Fruit fly (Drosophila melanogaster) whole organism, embryonic: ENCODE results near the gene CG18748.

ENCODE experiments used
- Aef1 ChIP-seq: fragments of 200-800 bp; sonication (Bioruptor generic); IDR thresholded peaks from 3 replicates; pipeline ENCODE4 v1.3.6; 2022; ENCODE audit warnings: missing biosample characterization, missing genetic modification characterization
- CG10274 ChIP-seq: fragments of 200-800 bp; sonication (Bioruptor generic); optimal IDR thresholded peaks from 3 replicates; lab custom pipeline; 2017; ENCODE audit warnings: missing biosample characterization, mild to moderate bottlenecking, missing genetic modification characterization
- CG10959 ChIP-seq: fragments of 200-800 bp; sonication (Bioruptor generic); IDR thresholded peaks from 2 replicates; pipeline ENCODE4 v1.3.6; 2022; ENCODE audit warnings: missing biosample characterization, missing genetic modification characterization
- CG10979 ChIP-seq: fragments of 200-800 bp; sonication (Bioruptor generic); optimal IDR thresholded peaks from 2 replicates; lab custom pipeline; 2018; ENCODE audit warnings: missing biosample characterization, mild to moderate bottlenecking, missing genetic modification characterization, moderate library complexity
- CG11696 ChIP-seq: fragments of 200-800 bp; sonication (Bioruptor generic); IDR thresholded peaks from 2 replicates; pipeline ENCODE4 v1.3.6; 2022; ENCODE audit warnings: missing biosample characterization, missing genetic modification characterization
- CG12219 ChIP-seq: fragments of 200-800 bp; sonication (Bioruptor generic); optimal IDR thresholded peaks from 3 replicates; lab custom pipeline; 2018; ENCODE audit warnings: missing biosample characterization, mild to moderate bottlenecking, missing genetic modification characterization
- CG12299 ChIP-seq: fragments of 200-800 bp; sonication (Bioruptor generic); optimal IDR thresholded peaks from 2 replicates; lab custom pipeline; 2018; ENCODE audit warnings: missing biosample characterization, mild to moderate bottlenecking, missing genetic modification characterization
- CG12391 ChIP-seq: fragments of 200-800 bp; sonication (Bioruptor generic); optimal IDR thresholded peaks from 3 replicates; lab custom pipeline; 2018; ENCODE audit warnings: missing biosample characterization, mild to moderate bottlenecking, missing genetic modification characterization, moderate library complexity
- CG12659 ChIP-seq: fragments of 200-800 bp; sonication (Bioruptor generic); optimal IDR thresholded peaks from 3 replicates; lab custom pipeline; 2017; ENCODE audit warnings: mild to moderate bottlenecking, missing biosample characterization, missing genetic modification reagents, missing genetic modification characterization
- CG12942 ChIP-seq: fragments of 200-800 bp; sonication (Bioruptor generic); optimal IDR thresholded peaks from 3 replicates; lab custom pipeline; 2016; ENCODE audit warnings: missing biosample characterization, missing genetic modification characterization
- CG15696 ChIP-seq: fragments of 200-800 bp; sonication (Bioruptor generic); optimal IDR thresholded peaks from 2 replicates; lab custom pipeline; 2019; ENCODE audit warnings: missing biosample characterization, mild to moderate bottlenecking, missing genetic modification characterization, moderate library complexity
- CG16863 ChIP-seq: fragments of 200-800 bp; sonication (Bioruptor generic); optimal IDR thresholded peaks from 3 replicates; lab custom pipeline; 2016; ENCODE audit warnings: missing biosample characterization, missing genetic modification characterization
- CG17385 ChIP-seq: fragments of 200-800 bp; sonication (Bioruptor generic); optimal IDR thresholded peaks from 3 replicates; lab custom pipeline; 2018; ENCODE audit warnings: missing biosample characterization, mild to moderate bottlenecking, missing genetic modification characterization
- CG18599 ChIP-seq: fragments of 200-800 bp; sonication (Bioruptor generic); optimal IDR thresholded peaks from 3 replicates; lab custom pipeline; 2017; ENCODE audit warnings: missing biosample characterization, missing genetic modification characterization, mild to moderate bottlenecking, moderate library complexity, missing genetic modification reagents
- CG2712 ChIP-seq: fragments of 200-800 bp; optimal IDR thresholded peaks from 3 replicates; lab custom pipeline; 2019; ENCODE audit warnings: missing biosample characterization, mild to moderate bottlenecking, missing genetic modification characterization, moderate library complexity
- CG30020 ChIP-seq: fragments of 200-800 bp; optimal IDR thresholded peaks from 2 replicates; lab custom pipeline; 2019; ENCODE audit warnings: missing biosample characterization, mild to moderate bottlenecking, missing genetic modification characterization, moderate library complexity
- CG32767 ChIP-seq: fragments of 200-800 bp; sonication (Bioruptor generic); IDR thresholded peaks from 2 replicates; pipeline ENCODE4 v1.3.6; 2022; ENCODE audit warnings: missing biosample characterization, missing genetic modification characterization
- CG43689 ChIP-seq: fragments of 200-800 bp; sonication (Bioruptor generic); IDR thresholded peaks from 2 replicates; pipeline ENCODE4 v1.3.6; 2022; ENCODE audit warnings: missing biosample characterization, missing genetic modification characterization
- CG4404 ChIP-seq: fragments of 200-800 bp; sonication (Bioruptor generic); IDR thresholded peaks from 2 replicates; pipeline ENCODE4 v1.3.6; 2022; ENCODE audit warnings: missing biosample characterization, missing genetic modification characterization
- CG4707 ChIP-seq: fragments of 200-800 bp; sonication (Bioruptor generic); optimal IDR thresholded peaks from 2 replicates; lab custom pipeline; 2018; ENCODE audit warnings: missing biosample characterization, mild to moderate bottlenecking, missing genetic modification characterization, moderate library complexity
- CG4820 ChIP-seq: fragments of 200-800 bp; sonication (Bioruptor generic); optimal IDR thresholded peaks from 3 replicates; lab custom pipeline; 2016; ENCODE audit warnings: missing biosample characterization, missing genetic modification characterization
- CG8388 ChIP-seq: fragments of 200-800 bp; sonication (Bioruptor generic); optimal IDR thresholded peaks from 2 replicates; lab custom pipeline; 2019; ENCODE audit warnings: missing biosample characterization, mild to moderate bottlenecking, missing genetic modification characterization, moderate library complexity
- CG9215 ChIP-seq: fragments of 200-800 bp; sonication (Bioruptor generic); IDR thresholded peaks from 2 replicates; pipeline ENCODE4 v1.3.6; 2022; ENCODE audit warnings: missing biosample characterization, missing genetic modification characterization
- CG9797 ChIP-seq: fragments of 200-800 bp; sonication (Bioruptor generic); optimal IDR thresholded peaks from 3 replicates; lab custom pipeline; 2018; ENCODE audit warnings: missing biosample characterization, mild to moderate bottlenecking, missing genetic modification characterization
- Camta ChIP-seq: fragments of 200-800 bp; sonication (Bioruptor generic); optimal IDR thresholded peaks from 2 replicates; lab custom pipeline; 2016; ENCODE audit warnings: missing biosample characterization, missing genetic modification characterization
- Chrac-16 ChIP-seq: fragments of 200-800 bp; sonication (Bioruptor generic); optimal IDR thresholded peaks from 3 replicates; lab custom pipeline; 2016; ENCODE audit warnings: missing biosample characterization, missing genetic modification characterization
- Dll ChIP-seq: fragments of 200-800 bp; sonication (Bioruptor generic); IDR thresholded peaks from 4 replicates; pipeline ENCODE4 v1.3.6; 2022; ENCODE audit warnings: missing biosample characterization, missing genetic modification characterization; ENCODE audit not compliant: partially characterized antibody
- Drgx ChIP-seq: fragments of 200-800 bp; sonication (Bioruptor generic); IDR thresholded peaks from 2 replicates; pipeline ENCODE4 v1.3.6; 2022; ENCODE audit warnings: missing biosample characterization, missing genetic modification characterization
- Hr51 ChIP-seq, 2 experiments: fragments of 200-800 bp; sonication (Bioruptor generic); optimal IDR thresholded peaks; 2 replicates in 1 of 2; 3 replicates in 1 of 2; lab custom pipeline; 2016 to 2018; ENCODE audit warnings: missing biosample characterization in 2 of 2, missing genetic modification characterization in 2 of 2, mild to moderate bottlenecking in 1 of 2, moderate library complexity in 1 of 2
- Ravus ChIP-seq: fragments of 200-800 bp; sonication (Bioruptor generic); IDR thresholded peaks from 2 replicates; pipeline ENCODE4 v1.3.6; 2022; ENCODE audit warnings: missing biosample characterization, missing genetic modification characterization
- Usf ChIP-seq: fragments of 200-800 bp; sonication (Bioruptor generic); optimal IDR thresholded peaks from 2 replicates; lab custom pipeline; 2017; ENCODE audit warnings: missing genotype, missing biosample characterization, missing genetic modification characterization
- Xrp1 ChIP-seq: fragments of 200-800 bp; sonication (Bioruptor generic); IDR thresholded peaks from 2 replicates; pipeline ENCODE4 v1.3.6; 2022; ENCODE audit warnings: missing biosample characterization, missing genetic modification characterization
- abd-A ChIP-seq: fragments of 200-800 bp; sonication (Bioruptor generic); optimal IDR thresholded peaks from 3 replicates; lab custom pipeline; 2019; ENCODE audit warnings: missing biosample characterization, mild to moderate bottlenecking, missing genetic modification characterization, moderate library complexity
- bcd ChIP-seq: fragments of 200-800 bp; sonication (Bioruptor generic); optimal IDR thresholded peaks from 2 replicates; lab custom pipeline; 2017; ENCODE audit warnings: missing biosample characterization, mild to moderate bottlenecking, missing genetic modification characterization
- ci ChIP-seq: fragments of 200-800 bp; sonication (Bioruptor generic); IDR thresholded peaks from 3 replicates; pipeline ENCODE4 v1.3.6; 2022; ENCODE audit warnings: missing biosample characterization, missing genetic modification characterization
- croc ChIP-seq: fragments of 200-800 bp; sonication (Bioruptor generic); conservative IDR thresholded peaks from 3 replicates; pipeline ENCODE4 v1.3.6; 2022; ENCODE audit warnings: missing biosample characterization, missing genetic modification characterization
- cwo ChIP-seq: fragments of 200-800 bp; sonication (Bioruptor generic); optimal IDR thresholded peaks from 3 replicates; lab custom pipeline; 2017; ENCODE audit warnings: missing biosample characterization, missing genetic modification characterization, mild to moderate bottlenecking, moderate library complexity, missing genetic modification reagents
- danr ChIP-seq: fragments of 200-800 bp; sonication (Bioruptor generic); IDR thresholded peaks from 2 replicates; pipeline ENCODE4 v1.3.6; 2022; ENCODE audit warnings: missing biosample characterization, missing genetic modification characterization
- fru ChIP-seq: fragments of >200 bp; optimal IDR thresholded peaks from 2 replicates; lab custom pipeline; 2017
- gfzf ChIP-seq: fragments of 200-800 bp; sonication (Bioruptor generic); optimal IDR thresholded peaks from 2 replicates; lab custom pipeline; 2016; ENCODE audit warnings: missing biosample characterization, mild to moderate bottlenecking, missing genetic modification characterization, moderate library complexity
- hb ChIP-seq: fragments of 200-800 bp; sonication (Bioruptor generic); IDR thresholded peaks from 3 replicates; pipeline ENCODE4 v1.3.6; 2022; ENCODE audit warnings: missing biosample characterization, missing genetic modification characterization; ENCODE audit not compliant: partially characterized antibody
- ken ChIP-seq: fragments of 200-800 bp; sonication (Bioruptor generic); IDR thresholded peaks from 3 replicates; pipeline ENCODE4 v1.3.6; 2022; ENCODE audit warnings: missing biosample characterization, missing genetic modification characterization
- nmo ChIP-seq: fragments of 200-800 bp; sonication (Bioruptor generic); optimal IDR thresholded peaks from 2 replicates; lab custom pipeline; 2018; ENCODE audit warnings: missing biosample characterization, mild to moderate bottlenecking, missing genetic modification characterization, moderate library complexity
- phol ChIP-seq: fragments of 200-800 bp; sonication (Bioruptor generic); optimal IDR thresholded peaks from 3 replicates; lab custom pipeline; 2018; ENCODE audit warnings: missing biosample characterization, mild to moderate bottlenecking, missing genetic modification characterization, moderate library complexity
- pita ChIP-seq: fragments of 200-800 bp; sonication (Bioruptor generic); optimal IDR thresholded peaks from 2 replicates; lab custom pipeline; 2017; ENCODE audit warnings: missing biosample characterization, mild to moderate bottlenecking, missing genetic modification characterization
- salm ChIP-seq: fragments of 200-800 bp; sonication (Bioruptor generic); optimal IDR thresholded peaks from 2 replicates; lab custom pipeline; 2018; ENCODE audit warnings: missing biosample characterization, mild to moderate bottlenecking, missing genetic modification characterization
- shn ChIP-seq: fragments of 200-800 bp; sonication (Bioruptor generic); optimal IDR thresholded peaks from 3 replicates; lab custom pipeline; 2016; ENCODE audit warnings: missing biosample characterization, missing genetic modification characterization
- sqz ChIP-seq: fragments of 200-800 bp; sonication (Bioruptor generic); optimal IDR thresholded peaks from 3 replicates; lab custom pipeline; 2018; ENCODE audit warnings: missing biosample characterization, mild to moderate bottlenecking, missing genetic modification characterization
- tio ChIP-seq: fragments of 200-800 bp; sonication (Bioruptor generic); optimal IDR thresholded peaks from 2 replicates; lab custom pipeline; 2017; ENCODE audit warnings: missing biosample characterization, missing genetic modification characterization, inconsistent platforms
- toy ChIP-seq: fragments of 200-800 bp; sonication (Bioruptor generic); IDR thresholded peaks from 2 replicates; pipeline ENCODE4 v1.3.6; 2022; ENCODE audit warnings: missing biosample characterization, missing genetic modification characterization

CG18748 gene

DNA sequence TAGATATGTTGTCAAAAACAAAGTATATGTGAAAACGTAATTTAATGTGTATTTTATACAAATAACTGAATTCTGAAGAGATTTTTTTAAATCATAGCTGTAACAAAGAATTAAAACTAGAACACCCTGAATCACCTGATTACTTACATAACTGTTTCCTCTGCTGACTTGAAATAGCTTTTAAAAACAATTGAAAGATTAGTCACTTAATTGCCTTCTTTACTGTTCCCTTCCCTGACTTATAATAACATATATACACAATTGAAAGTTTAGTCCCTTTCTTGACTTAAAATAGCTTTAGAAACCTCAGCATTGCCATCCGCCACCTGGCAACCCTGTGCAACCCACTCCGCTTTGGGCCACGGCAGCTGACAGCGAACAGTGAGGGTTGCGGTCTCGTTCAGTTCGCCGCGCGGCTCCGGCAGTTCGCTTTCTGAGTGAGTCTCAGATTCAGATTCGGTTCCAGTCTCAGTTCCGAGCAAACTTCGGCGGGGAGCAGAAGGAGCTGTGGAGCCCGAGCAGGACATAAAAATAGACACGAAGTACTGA, 26.3 kb upstream of the CG18748 start, which contains the start of gene CG34384 (continued):
- TF ChIP-seq CG16863 (peak; percentile 41), hb (GFP tag; lab: Robert Waterston, UW) (no peak), CG10274 (GFP tag; lab: Kevin White, UChicago) (peak; percentile 45), fru (lab: Kevin White, UChicago) (no peak), CG15696 (tag; lab: Kevin White, UChicago) (peak; percentile 72), CG10979 (tag; lab: Kevin White, UChicago) (peak; percentile 68), CG12219 (GFP tag; lab: Kevin White, UChicago) (peak; percentile 19), CG9215 (GFP tag; lab: Robert Waterston, UW) (peak; percentile 30), bcd (GFP tag; lab: Kevin White, UChicago) (peak; percentile 64), CG10959 (GFP tag; lab: Robert Waterston, UW) (no peak), toy (GFP tag; lab: Robert Waterston, UW) (no peak), shn (GFP tag; lab: Kevin White, UChicago) (no peak), CG12942 (GFP tag; lab: Kevin White, UChicago) (peak; percentile 6), Aef1 (GFP tag; lab: Robert Waterston, UW) (peak; percentile 9; the same call in 1 of the 3 replicates), gfzf (no peak), Drgx (GFP tag; lab: Robert Waterston, UW) (no peak), CG32767 (no peak), sqz (GFP tag; lab: Kevin White, UChicago) (no peak), croc (GFP tag; lab: Robert Waterston, UW) (0 out of 3 replicates have a peak, but pooled peaks have one; percentile 36), CG12391 (tag; lab: Kevin White, UChicago) (peak; percentile 45), CG11696 (no peak), CG9797 (no peak), tio (GFP tag; lab: Kevin White, UChicago) (peak; percentile 42), CG12299 (tag; lab: Kevin White, UChicago) (no peak), CG17385 (GFP tag; lab: Kevin White, UChicago) (peak; percentile 50), CG4404 (GFP tag; lab: Robert Waterston, UW) (0 out of 2 replicates have a peak, but pooled peaks have one; percentile 16), abd-A (tag; lab: Kevin White, UChicago) (peak; percentile 50), Usf (GFP tag; lab: Kevin White, UChicago) (peak; percentile 13), Dll (no peak), Chrac-16 (peak; percentile 14), CG18599 (GFP tag; lab: Kevin White, UChicago) (peak; percentile 88), CG12659 (GFP tag; lab: Kevin White, UChicago) (peak; percentile 66), CG4820 (GFP tag; lab: Kevin White, UChicago) (peak; percentile 60), Xrp1 (GFP tag; lab: Robert Waterston, UW) (peak; percentile 57; the same call in 1 of the 2 replicates), Camta (GFP tag; lab: Kevin White, UChicago) (peak; percentile 46), CG43689 (no peak), CG30020 (peak; percentile 20), nmo (GFP tag; lab: Kevin White, UChicago) (peak; percentile 62), CG8388 (GFP tag; lab: Kevin White, UChicago) (peak; percentile 38), ci (GFP tag; lab: Robert Waterston, UW) (no peak), ken (GFP tag; lab: Robert Waterston, UW) (no peak), danr (GFP tag; lab: Robert Waterston, UW) (no peak), Ravus (GFP tag; lab: Robert Waterston, UW) (no peak), CG2712 (tag; lab: Kevin White, UChicago) (peak; percentile 67), salm (tag; lab: Kevin White, UChicago) (no peak), CG4707 (GFP tag; lab: Kevin White, UChicago) (no peak), cwo (GFP tag; lab: Kevin White, UChicago) (peak; percentile 69), pita (GFP tag; lab: Kevin White, UChicago) (no peak), phol (peak; percentile 73), Hr51 (GFP tag; optimal IDR thresholded peaks at IDR 0.05; lab: Kevin White, UChicago) (peak; percentile 6 to 49)
